Fruit fly (Drosophila melanogaster): ENCODE data around the gene Cks30A.

Gene Cks30A

DNA sequence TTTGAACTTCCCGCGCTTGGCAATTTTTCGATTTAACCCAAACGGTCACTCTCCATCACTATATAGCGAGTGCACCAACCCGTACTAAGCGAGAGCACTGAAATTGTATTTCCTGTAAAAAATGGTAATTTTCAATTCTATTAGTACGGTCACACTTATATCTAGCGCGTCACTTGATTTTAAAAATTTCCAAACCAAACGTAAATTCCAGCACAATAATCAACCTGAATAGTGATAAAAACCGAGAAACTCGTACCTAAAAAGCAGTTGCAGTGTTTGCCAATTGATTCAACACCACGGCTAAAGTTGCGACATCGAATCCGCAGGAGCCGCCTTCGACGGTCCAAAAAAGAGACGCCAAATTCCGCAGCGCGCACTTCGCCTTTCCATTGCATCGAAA is at the start of gene Cks30A:
Gene Cks30A, plus strand, starts transcription at position 136 of the 400 bp plus-strand sequence.
- TF ChIP-seq CG8301 (tag; optimal IDR thresholded peaks at IDR 0.05) = no peak
- no peak for TF ChIP-seq CG9948 (tag; optimal IDR thresholded peaks at IDR 0.05)
- no peak for TF ChIP-seq Ets98B (GFP tag; IDR thresholded peaks at IDR 0.05)
- no peak for TF ChIP-seq fd96Ca (GFP tag; IDR thresholded peaks at IDR 0.05)
- no peak for TF ChIP-seq CG12605 (GFP tag; IDR thresholded peaks at IDR 0.05)
- TF ChIP-seq gl (tag; optimal IDR thresholded peaks at IDR 0.05) = no peak
- TF ChIP-seq CG8159 (tag; optimal IDR thresholded peaks at IDR 0.05) = no peak
- TF ChIP-seq CG32121 (GFP tag; IDR thresholded peaks at IDR 0.05) = no peak
- no peak for TF ChIP-seq CG17806 (tag; optimal IDR thresholded peaks at IDR 0.05)
- TF ChIP-seq Pif1B (GFP tag; optimal IDR thresholded peaks at IDR 0.05) = no peak
- no peak for TF ChIP-seq Pif1A (GFP tag; optimal IDR thresholded peaks at IDR 0.05)
- TF ChIP-seq rn (GFP tag; IDR thresholded peaks at IDR 0.05) = no peak
- no peak for TF ChIP-seq CG34367 (tag; optimal IDR thresholded peaks at IDR 0.05)
- TF ChIP-seq EcR (GFP tag; optimal IDR thresholded peaks at IDR 0.05) = no peak
- no peak for TF ChIP-seq Snoo (tag; optimal IDR thresholded peaks at IDR 0.05)
- no peak for TF ChIP-seq CG14655 (GFP tag; optimal IDR thresholded peaks at IDR 0.05)
- no peak for TF ChIP-seq CG10348 (GFP tag; IDR thresholded peaks at IDR 0.05)
- no peak for TF ChIP-seq CG15710 (tag; optimal IDR thresholded peaks at IDR 0.05)
- no peak for TF ChIP-seq CG13204 (GFP tag; optimal IDR thresholded peaks at IDR 0.05)

DNA sequence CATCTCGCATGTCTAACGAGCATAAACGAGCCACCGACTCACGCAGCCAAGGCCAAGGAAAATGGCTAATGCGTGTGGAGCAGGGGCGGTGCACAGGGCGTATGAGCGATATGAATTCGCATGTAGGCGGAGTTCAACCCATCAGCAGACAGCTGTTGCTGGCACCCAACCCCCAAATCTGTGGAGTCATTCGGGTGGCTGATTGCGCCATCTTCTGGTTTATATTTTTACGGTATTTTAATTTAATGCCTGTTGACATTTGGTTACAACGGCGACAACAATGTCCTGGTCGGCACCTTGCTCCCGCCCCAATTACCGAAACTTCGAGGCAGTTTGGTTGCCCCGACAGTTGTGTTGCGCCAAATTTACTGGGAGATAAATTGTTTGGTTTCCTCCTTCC is 9.5 kb upstream of the Cks30A start:
- TF ChIP-seq CG34367 (tag; optimal IDR thresholded peaks at IDR 0.05) = no peak
- TF ChIP-seq gl (tag; optimal IDR thresholded peaks at IDR 0.05) = no peak
- TF ChIP-seq fd96Ca (GFP tag; IDR thresholded peaks at IDR 0.05) = no peak
- TF ChIP-seq Snoo (tag; optimal IDR thresholded peaks at IDR 0.05) = no peak
- TF ChIP-seq CG12605 (GFP tag; IDR thresholded peaks at IDR 0.05) = no peak
- no peak for TF ChIP-seq D1 (tag; optimal IDR thresholded peaks at IDR 0.05)
- TF ChIP-seq Ets98B (GFP tag; IDR thresholded peaks at IDR 0.05) = no peak
- no peak for TF ChIP-seq rn (GFP tag; IDR thresholded peaks at IDR 0.05)
- TF ChIP-seq Pif1B (GFP tag; optimal IDR thresholded peaks at IDR 0.05) = no peak
- TF ChIP-seq Pif1A (GFP tag; optimal IDR thresholded peaks at IDR 0.05) = no peak
- no peak for TF ChIP-seq CG8159 (tag; optimal IDR thresholded peaks at IDR 0.05)
- TF ChIP-seq EcR (GFP tag; optimal IDR thresholded peaks at IDR 0.05) = no peak
- TF ChIP-seq CG9948 (tag; optimal IDR thresholded peaks at IDR 0.05) = no peak
- TF ChIP-seq CG4496 (GFP tag; IDR thresholded peaks at IDR 0.05) = no peak
- no peak for TF ChIP-seq CG13204 (GFP tag; optimal IDR thresholded peaks at IDR 0.05)
- no peak for TF ChIP-seq CG10348 (GFP tag; IDR thresholded peaks at IDR 0.05)
- TF ChIP-seq CG15710 (tag; optimal IDR thresholded peaks at IDR 0.05) = no peak

DNA sequence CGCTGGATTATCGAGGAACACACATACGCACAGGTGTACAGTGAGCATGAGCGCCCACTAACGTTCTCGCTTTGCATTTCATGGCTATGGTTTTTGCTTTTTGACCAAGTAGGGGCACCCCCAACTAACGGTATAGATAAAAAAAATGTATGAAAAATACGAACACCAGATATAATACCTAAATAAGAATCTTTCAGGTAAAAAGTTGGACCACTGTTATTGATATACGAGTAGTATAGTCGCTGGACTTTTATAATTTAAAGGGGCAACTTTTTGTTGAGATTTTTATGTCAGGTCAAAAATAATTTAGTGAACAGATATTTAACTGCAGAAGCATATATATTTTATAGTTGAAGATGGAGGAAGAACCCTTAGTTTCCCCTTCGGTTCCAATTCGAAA is 3.1 kb upstream of the Cks30A start, which contains the start of gene CG17005:
Gene CG17005, plus strand, starts transcription at position 301 of the 400 bp plus-strand sequence.
- TF ChIP-seq Snoo (tag; optimal IDR thresholded peaks at IDR 0.05) (no peak), Pif1A (GFP tag; optimal IDR thresholded peaks at IDR 0.05) (no peak), Pif1B (GFP tag; optimal IDR thresholded peaks at IDR 0.05) (no peak), CG8301 (tag; optimal IDR thresholded peaks at IDR 0.05) (no peak), CG4496 (GFP tag; IDR thresholded peaks at IDR 0.05) (no peak), fd96Ca (GFP tag; IDR thresholded peaks at IDR 0.05) (no peak), rn (GFP tag; IDR thresholded peaks at IDR 0.05) (no peak), gl (tag; optimal IDR thresholded peaks at IDR 0.05) (no peak), Ets98B (GFP tag; IDR thresholded peaks at IDR 0.05) (no peak), CG10348 (GFP tag; IDR thresholded peaks at IDR 0.05) (no peak), CG32121 (GFP tag; IDR thresholded peaks at IDR 0.05) (no peak), CG13204 (GFP tag; optimal IDR thresholded peaks at IDR 0.05) (no peak), CG9948 (tag; optimal IDR thresholded peaks at IDR 0.05) (no peak), CG14655 (GFP tag; optimal IDR thresholded peaks at IDR 0.05) (no peak), CG8159 (tag; optimal IDR thresholded peaks at IDR 0.05) (no peak)

- TF ChIP-seq CG15710 (tag; optimal IDR thresholded peaks at IDR 0.05) = no peak
- TF ChIP-seq Ets98B (GFP tag; IDR thresholded peaks at IDR 0.05) = no peak
- TF ChIP-seq rn (GFP tag; IDR thresholded peaks at IDR 0.05) = no peak
- no peak for TF ChIP-seq Snoo (tag; optimal IDR thresholded peaks at IDR 0.05)
- no peak for TF ChIP-seq CG8301 (tag; optimal IDR thresholded peaks at IDR 0.05)
- no peak for TF ChIP-seq CG34367 (tag; optimal IDR thresholded peaks at IDR 0.05)
- no peak for TF ChIP-seq CG4496 (GFP tag; IDR thresholded peaks at IDR 0.05)
- no peak for TF ChIP-seq EcR (GFP tag; optimal IDR thresholded peaks at IDR 0.05)
- no peak for TF ChIP-seq CG13204 (GFP tag; optimal IDR thresholded peaks at IDR 0.05)
Measured at dm6 chr2L:9333300-9333876, 2.8 kb downstream of the Cks30A start, which contains the start of gene Eaat1. Gene Eaat1 (plus strand): TSS chr2L:9333567.

dm6 chr2L:9338852-9339251 is 8.3 kb downstream of the Cks30A start:
- TF ChIP-seq CG12605 (GFP tag; IDR thresholded peaks at IDR 0.05) (no peak), CG9948 (tag; optimal IDR thresholded peaks at IDR 0.05) (no peak), CG15710 (tag; optimal IDR thresholded peaks at IDR 0.05) (no peak), rn (GFP tag; IDR thresholded peaks at IDR 0.05) (no peak), EcR (GFP tag; optimal IDR thresholded peaks at IDR 0.05) (no peak)

- TF ChIP-seq CG17806 (tag; optimal IDR thresholded peaks at IDR 0.05) = no peak
- TF ChIP-seq CG10348 (GFP tag; IDR thresholded peaks at IDR 0.05) = no peak
- TF ChIP-seq D1 (tag; optimal IDR thresholded peaks at IDR 0.05) = no peak
- no peak for TF ChIP-seq Pif1A (GFP tag; optimal IDR thresholded peaks at IDR 0.05)
- TF ChIP-seq Snoo (tag; optimal IDR thresholded peaks at IDR 0.05) = no peak
- TF ChIP-seq CG9948 (tag; optimal IDR thresholded peaks at IDR 0.05) = no peak
- no peak for TF ChIP-seq CG15710 (tag; optimal IDR thresholded peaks at IDR 0.05)
- TF ChIP-seq EcR (GFP tag; optimal IDR thresholded peaks at IDR 0.05) = no peak
- no peak for TF ChIP-seq fd96Ca (GFP tag; IDR thresholded peaks at IDR 0.05)
- no peak for TF ChIP-seq Ets98B (GFP tag; IDR thresholded peaks at IDR 0.05)
- no peak for TF ChIP-seq CG4496 (GFP tag; IDR thresholded peaks at IDR 0.05)
- TF ChIP-seq gl (tag; optimal IDR thresholded peaks at IDR 0.05) = no peak
- no peak for TF ChIP-seq CG13204 (GFP tag; optimal IDR thresholded peaks at IDR 0.05)
- TF ChIP-seq CG32121 (GFP tag; IDR thresholded peaks at IDR 0.05) = no peak
- TF ChIP-seq CG12605 (GFP tag; IDR thresholded peaks at IDR 0.05) = no peak
- no peak for TF ChIP-seq rn (GFP tag; IDR thresholded peaks at IDR 0.05)
- no peak for TF ChIP-seq CG8301 (tag; optimal IDR thresholded peaks at IDR 0.05)
Measured at dm6 chr2L:9341960-9342359, 11.4 kb downstream of the Cks30A start.
